Worm (Caenorhabditis elegans): ENCODE results near the gene set-13.

The set-13 gene

ce11 chrII:2859873-2860821 lies 43.4 kb downstream of the set-13 start:
- TF ChIP-seq blmp-1 (tag; optimal IDR thresholded peaks at IDR 0.05; ENCODE audit: insufficient read depth), result no peak
- no peak for TF ChIP-seq lin-13 (GFP tag; optimal IDR thresholded peaks at IDR 0.05)
- peak; percentile 16 for TF ChIP-seq nhr-21 (tag; optimal IDR thresholded peaks at IDR 0.05)
- no peak for TF ChIP-seq ztf-4 (tag; optimal IDR thresholded peaks at IDR 0.05)
- TF ChIP-seq elt-1 (tag; optimal IDR thresholded peaks at IDR 0.05), result no peak
- no peak for TF ChIP-seq aly-2 (tag; optimal IDR thresholded peaks at IDR 0.05)
- no peak for TF ChIP-seq unc-39 (tag; optimal IDR thresholded peaks at IDR 0.05)
- TF ChIP-seq F13H6.1 (tag; optimal IDR thresholded peaks at IDR 0.05), result no peak
- no peak for TF ChIP-seq unc-55 (GFP tag; optimal IDR thresholded peaks at IDR 0.05)
- no peak for TF ChIP-seq sma-3 (GFP tag; optimal IDR thresholded peaks at IDR 0.05)
- TF ChIP-seq nhr-77 (tag; optimal IDR thresholded peaks at IDR 0.05), result no peak
- peak; percentile 2 for TF ChIP-seq nhr-129 (tag; optimal IDR thresholded peaks at IDR 0.05)
- TF ChIP-seq nhr-25 (tag; optimal IDR thresholded peaks at IDR 0.05), result no peak
- no peak for TF ChIP-seq sma-9 (GFP tag; optimal IDR thresholded peaks at IDR 0.05)
- TF ChIP-seq sma-9 (tag; optimal IDR thresholded peaks at IDR 0.05), result no peak
- TF ChIP-seq ZK546.5 (tag; optimal IDR thresholded peaks at IDR 0.05), result no peak
- TF ChIP-seq egl-27 (tag; optimal IDR thresholded peaks at IDR 0.05), result no peak
- TF ChIP-seq R02D3.7 (tag; optimal IDR thresholded peaks at IDR 0.05), result no peak
- no peak for TF ChIP-seq lin-11 (tag; optimal IDR thresholded peaks at IDR 0.05)

ce11 chrII:2861385-2862099 lies 44.8 kb downstream of the set-13 start:
- TF ChIP-seq nhr-11 (tag; optimal IDR thresholded peaks at IDR 0.05) (no peak), gmeb-1 (tag; optimal IDR thresholded peaks at IDR 0.05) (peak; percentile 18), lin-11 (tag; optimal IDR thresholded peaks at IDR 0.05) (peak; percentile 13), unc-55 (GFP tag; optimal IDR thresholded peaks at IDR 0.05) (peak; percentile 11), nhr-77 (tag; optimal IDR thresholded peaks at IDR 0.05) (no peak), nhr-129 (tag; optimal IDR thresholded peaks at IDR 0.05) (peak; percentile 19)

- TF ChIP-seq lin-11 (tag; optimal IDR thresholded peaks at IDR 0.05) (no peak), mab-5 (tag; optimal IDR thresholded peaks at IDR 0.05) (no peak), egl-27 (tag; optimal IDR thresholded peaks at IDR 0.05) (no peak), aly-2 (tag; optimal IDR thresholded peaks at IDR 0.05) (no peak), blmp-1 (tag; optimal IDR thresholded peaks at IDR 0.05; ENCODE audit: insufficient read depth) (no peak), ZK546.5 (tag; optimal IDR thresholded peaks at IDR 0.05) (no peak), nhr-23 (tag; optimal IDR thresholded peaks at IDR 0.05) (no peak), gmeb-1 (tag; optimal IDR thresholded peaks at IDR 0.05) (no peak), nhr-12 (tag; optimal IDR thresholded peaks at IDR 0.05) (no peak), unc-39 (tag; optimal IDR thresholded peaks at IDR 0.05) (no peak)
Measured at ce11 chrII:2862557-2863035, 45.8 kb downstream of the set-13 start.

- TF ChIP-seq dmd-4 (tag; optimal IDR thresholded peaks at IDR 0.05) (no peak), mdl-1 (tag; optimal IDR thresholded peaks at IDR 0.05) (no peak), aly-2 (tag; optimal IDR thresholded peaks at IDR 0.05) (no peak), alr-1 (tag; optimal IDR thresholded peaks at IDR 0.05) (no peak), unc-39 (tag; optimal IDR thresholded peaks at IDR 0.05) (no peak), unc-62 (GFP tag; optimal IDR thresholded peaks at IDR 0.05) (no peak), nhr-23 (tag; optimal IDR thresholded peaks at IDR 0.05) (no peak), mbf-1 (tag; optimal IDR thresholded peaks at IDR 0.05) (no peak), ZK546.5 (tag; optimal IDR thresholded peaks at IDR 0.05) (no peak), nhr-129 (tag; optimal IDR thresholded peaks at IDR 0.05) (no peak), Y55F3AM.14 (GFP tag; optimal IDR thresholded peaks at IDR 0.05) (no peak), C34F6.9 (tag; optimal IDR thresholded peaks at IDR 0.05) (no peak), zag-1 (tag; optimal IDR thresholded peaks at IDR 0.05) (no peak)
Measured at ce11 chrII:2864229-2864628, 47.5 kb downstream of the set-13 start, which contains the start of gene Y110A2AL.5. TSS of gene Y110A2AL.5 (plus strand) at chrII:2864529.
